Fruit fly (Drosophila melanogaster): ENCODE results near the gene Acp24A4.
A peak's percentile ranks its signal among the peaks of the same experiment; 100 is the strongest.

The Acp24A4 gene

dm6 chr2L:3648173-3648972 lies 45.3 kb downstream of the Acp24A4 start (continued):
- no peak for TF ChIP-seq NfI (GFP tag; optimal IDR thresholded peaks at IDR 0.05)
- TF ChIP-seq ci (GFP tag; IDR thresholded peaks at IDR 0.05) = no peak
- peak; percentile 26; the same call in 1 of the 2 replicates for TF ChIP-seq Rfx (GFP tag; IDR thresholded peaks at IDR 0.05)
- TF ChIP-seq dpn (GFP tag; optimal IDR thresholded peaks at IDR 0.05) = no peak
- 0 out of 3 replicates have a peak, but pooled peaks have one; percentile 16 for TF ChIP-seq CG11695 (GFP tag; IDR thresholded peaks at IDR 0.05)
- TF ChIP-seq tna (GFP tag; IDR thresholded peaks at IDR 0.05; ENCODE audit: partially characterized antibody) = no peak
- no peak for TF ChIP-seq CG13424 (tag; optimal IDR thresholded peaks at IDR 0.05)
- TF ChIP-seq CG34224 (GFP tag; IDR thresholded peaks at IDR 0.05; ENCODE audit: partially characterized antibody) = peak; percentile 78
- peak; percentile 67 for TF ChIP-seq BEAF-32 (GFP tag; optimal IDR thresholded peaks at IDR 0.05)
- TF ChIP-seq CG11085 (GFP tag; IDR thresholded peaks at IDR 0.05) = no peak
- no peak for TF ChIP-seq nau (GFP tag; optimal IDR thresholded peaks at IDR 0.05)
- TF ChIP-seq CG17385 (GFP tag; optimal IDR thresholded peaks at IDR 0.05) = peak; percentile 21
- TF ChIP-seq yki (optimal IDR thresholded peaks at IDR 0.05) = no peak
- TF ChIP-seq CG1024 (GFP tag; IDR thresholded peaks at IDR 0.05) = no peak
- peak; percentile 21 to 41 for TF ChIP-seq Trl (optimal IDR thresholded peaks at IDR 0.05)
- no peak for TF ChIP-seq Trl (GFP tag; optimal IDR thresholded peaks at IDR 0.05)
- peak; percentile 30 for TF ChIP-seq CG2120 (GFP tag; optimal IDR thresholded peaks at IDR 0.05)
- TF ChIP-seq grn (GFP tag; optimal IDR thresholded peaks at IDR 0.05) = no peak
- TF ChIP-seq Dll (GFP tag; IDR thresholded peaks at IDR 0.05; ENCODE audit: partially characterized antibody) = peak; percentile 87
- no peak for TF ChIP-seq CHES-1-like (GFP tag; optimal IDR thresholded peaks at IDR 0.05)
- TF ChIP-seq Dp (GFP tag; optimal IDR thresholded peaks at IDR 0.05) = peak; percentile 31
- TF ChIP-seq Optix (GFP tag; IDR thresholded peaks at IDR 0.05) = no peak
- no peak for TF ChIP-seq Usf (GFP tag; optimal IDR thresholded peaks at IDR 0.05)
- TF ChIP-seq unc-4 (GFP tag; IDR thresholded peaks at IDR 0.05; ENCODE audit: partially characterized antibody) = peak; percentile 73
- TF ChIP-seq CG12391 (tag; optimal IDR thresholded peaks at IDR 0.05) = peak; percentile 51
- no peak for TF ChIP-seq en (GFP tag; optimal IDR thresholded peaks at IDR 0.05)

dm6 chr2L:3647521-3648172 lies 46.1 kb downstream of the Acp24A4 start:
- peak; percentile 40 for TF ChIP-seq CG1603 (tag; optimal IDR thresholded peaks at IDR 0.05)
- no peak for TF ChIP-seq CkIIα-i1 (GFP tag; IDR thresholded peaks at IDR 0.05)
- TF ChIP-seq CG18262 (tag; optimal IDR thresholded peaks at IDR 0.05) = peak; percentile 23
- no peak for TF ChIP-seq CG15073 (GFP tag; optimal IDR thresholded peaks at IDR 0.05)
- TF ChIP-seq E2f2 (GFP tag; IDR thresholded peaks at IDR 0.05) = peak; percentile 15; the same call in 1 of the 2 replicates
- TF ChIP-seq CG14050 (GFP tag; IDR thresholded peaks at IDR 0.05) = no peak
- no peak for TF ChIP-seq CG10565 (GFP tag; optimal IDR thresholded peaks at IDR 0.05)
- TF ChIP-seq inv (GFP tag; IDR thresholded peaks at IDR 0.05; ENCODE audit: partially characterized antibody) = no peak
- TF ChIP-seq CG7271 (tag; optimal IDR thresholded peaks at IDR 0.05) = no peak
- TF ChIP-seq CG1529 (GFP tag; optimal IDR thresholded peaks at IDR 0.05) = peak; percentile 43
- no peak for TF ChIP-seq Aef1 (GFP tag; IDR thresholded peaks at IDR 0.05)
- TF ChIP-seq Dref (GFP tag; IDR thresholded peaks at IDR 0.05) = no peak
- no peak for TF ChIP-seq Bgb (GFP tag; IDR thresholded peaks at IDR 0.05; ENCODE audit: partially characterized antibody)
- TF ChIP-seq CG17359 (tag; optimal IDR thresholded peaks at IDR 0.05) = peak; percentile 22
- 0 out of 2 replicates have a peak, but pooled peaks have one; percentile 30 for TF ChIP-seq Xrp1 (GFP tag; IDR thresholded peaks at IDR 0.05)
- peak; percentile 2 for TF ChIP-seq gcm (GFP tag; optimal IDR thresholded peaks at IDR 0.05)
- TF ChIP-seq Dfd (GFP tag; optimal IDR thresholded peaks at IDR 0.05) = no peak
- no peak for TF ChIP-seq CG8281 (tag; optimal IDR thresholded peaks at IDR 0.05)
- TF ChIP-seq cato (GFP tag; optimal IDR thresholded peaks at IDR 0.05; ENCODE audit: borderline replicate concordance) = peak; percentile 7
- peak; percentile 16 for TF ChIP-seq tap (tag; optimal IDR thresholded peaks at IDR 0.05)
- TF ChIP-seq ci (GFP tag; IDR thresholded peaks at IDR 0.05) = 0 out of 3 replicates have a peak, but pooled peaks have one; percentile 39
- peak; percentile 37 for TF ChIP-seq CG17912 (GFP tag; optimal IDR thresholded peaks at IDR 0.05)
- TF ChIP-seq gsb-n (tag; optimal IDR thresholded peaks at IDR 0.05) = peak; percentile 47
- TF ChIP-seq CG32767 (GFP tag; IDR thresholded peaks at IDR 0.05) = 0 out of 2 replicates have a peak, but pooled peaks have one; percentile 34

Data from whole organism, embryonic.